Fruit fly (Drosophila melanogaster) whole organism, embryonic: ENCODE measurements around the gene mRRF2.

ENCODE experiments used
- CG10267 ChIP-seq: fragments of 200-800 bp; sonication (Bioruptor generic); optimal IDR thresholded peaks from 2 replicates; lab custom pipeline; 2018; ENCODE audit warnings: missing biosample characterization, mild to moderate bottlenecking, missing genetic modification characterization, moderate library complexity
- CG5180 ChIP-seq: fragments of 200-800 bp; sonication (Bioruptor generic); optimal IDR thresholded peaks from 3 replicates; lab custom pipeline; 2017; ENCODE audit warnings: missing biosample characterization, missing genetic modification characterization, mild to moderate bottlenecking, moderate library complexity, missing genetic modification reagents
- CG6854 ChIP-seq: fragments of 200-800 bp; sonication (Bioruptor generic); optimal IDR thresholded peaks from 3 replicates; lab custom pipeline; 2017; ENCODE audit warnings: missing biosample characterization, mild to moderate bottlenecking, missing genetic modification characterization
- CrebB ChIP-seq: fragments of 200-800 bp; sonication (Bioruptor generic); optimal IDR thresholded peaks from 3 replicates; lab custom pipeline; 2018; ENCODE audit warnings: missing biosample characterization, mild to moderate bottlenecking, missing genetic modification characterization
- Elba2 ChIP-seq: fragments of 200-800 bp; sonication (Bioruptor generic); optimal IDR thresholded peaks from 3 replicates; lab custom pipeline; 2016; ENCODE audit warnings: missing biosample characterization, missing genetic modification characterization
- Hr78 ChIP-seq, 2 experiments: fragments of 200-800 bp in 1 of 2; fragments of >200 bp in 1 of 2; sonication (Bioruptor generic) in 1 of 2; optimal IDR thresholded peaks; 2 replicates each; lab custom pipeline; 2017 to 2019; ENCODE audit warnings: missing biosample characterization in 2 of 2, missing genetic modification characterization in 2 of 2, mild to moderate bottlenecking in 1 of 2, moderate library complexity in 1 of 2
- gcm ChIP-seq: fragments of 200-800 bp; sonication (Bioruptor generic); optimal IDR thresholded peaks from 2 replicates; lab custom pipeline; 2019; ENCODE audit warnings: missing biosample characterization, mild to moderate bottlenecking, missing genetic modification characterization, moderate library complexity
- jigr1 ChIP-seq: fragments of 200-800 bp; sonication (Bioruptor generic); IDR thresholded peaks from 3 replicates; pipeline ENCODE4 v1.3.6; 2022; ENCODE audit warnings: missing biosample characterization, missing genetic modification characterization
- psq ChIP-seq: fragments of 200-800 bp; sonication (Bioruptor generic); optimal IDR thresholded peaks from 2 replicates; lab custom pipeline; 2017; ENCODE audit warnings: missing biosample characterization, missing genetic modification characterization
- vnd ChIP-seq: fragments of 200-800 bp; sonication (Bioruptor generic); IDR thresholded peaks from 3 replicates; pipeline ENCODE4 v1.3.6; 2022; ENCODE audit warnings: missing biosample characterization, missing genetic modification characterization; ENCODE audit not compliant: partially characterized antibody

DNA sequence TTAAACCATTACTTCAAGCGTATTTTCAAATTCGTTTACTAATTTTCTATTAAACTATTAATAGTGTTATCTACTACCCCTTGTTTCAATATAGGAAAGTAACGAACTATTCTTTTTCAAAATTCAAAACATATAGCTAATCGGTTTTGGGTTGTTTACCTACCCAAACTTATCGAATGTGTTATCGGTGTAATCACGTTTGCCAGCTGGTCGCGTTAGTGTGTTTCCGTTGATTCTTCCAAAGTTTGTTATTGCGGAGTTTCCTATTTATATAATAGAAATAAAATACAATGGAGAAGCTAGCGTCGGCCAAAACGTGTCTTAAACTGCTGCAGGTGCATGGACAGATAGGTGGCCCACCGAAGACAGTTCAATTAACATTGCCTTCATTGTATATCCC is 4.8 kb downstream of the mRRF2 start, which contains the start of gene mRpL45:
- TF ChIP-seq CG10267 (tag; lab: Kevin White, UChicago): no peak
- no peak for TF ChIP-seq jigr1 (GFP tag; lab: Robert Waterston, UW)
- no peak for TF ChIP-seq Hr78 (GFP tag; optimal IDR thresholded peaks at IDR 0.05; lab: Kevin White, UChicago)
- TF ChIP-seq vnd (GFP tag; lab: Robert Waterston, UW): peak; percentile 39; the same call in 1 of the 3 replicates
- TF ChIP-seq CrebB (tag; lab: Kevin White, UChicago): no peak
- no peak for TF ChIP-seq psq (GFP tag; lab: Kevin White, UChicago)
- no peak for TF ChIP-seq gcm (GFP tag; lab: Kevin White, UChicago)
- no peak for TF ChIP-seq Elba2 (GFP tag; lab: Kevin White, UChicago)
- TF ChIP-seq CG6854 (GFP tag; lab: Kevin White, UChicago): no peak
- no peak for TF ChIP-seq CG5180 (GFP tag; lab: Kevin White, UChicago)
